Worm (Caenorhabditis elegans) whole organism, L3 larva: ENCODE data around the gene F23F1.2.

ENCODE experiments used
- aly-2 ChIP-seq: fragments of 150-350 bp; optimal IDR thresholded peaks from 2 replicates; lab custom pipeline; 2014; ENCODE audit warnings: missing biosample characterization, missing genetic modification characterization
- ama-1 ChIP-seq: fragments of 150-350 bp; optimal IDR thresholded peaks from 2 replicates; lab custom pipeline; 2018
- elt-3 ChIP-seq, 3 experiments: fragments of 150-350 bp in 1 of 3; sonication (generic microtip) in 2 of 3; optimal IDR thresholded peaks; 2 replicates in 2 of 3; 4 replicates in 1 of 3; lab custom pipeline; 2014 to 2017; ENCODE audit warnings: missing biosample characterization in 3 of 3, missing genetic modification characterization in 3 of 3
- fos-1 ChIP-seq: fragments of 150-350 bp; optimal IDR thresholded peaks from 2 replicates; lab custom pipeline; 2014; ENCODE audit warnings: missing biosample characterization, missing genetic modification characterization
- mdl-1 ChIP-seq: fragments of 150-350 bp; optimal IDR thresholded peaks from 2 replicates; lab custom pipeline; 2014; ENCODE audit warnings: missing biosample characterization, missing genetic modification characterization
- unc-39 ChIP-seq: sonication (generic microtip); optimal IDR thresholded peaks from 4 replicates; lab custom pipeline; 2017; ENCODE audit warnings: missing biosample characterization, missing genetic modification characterization

- TF ChIP-seq aly-2 (tag; lab: Kevin White, UChicago), result no peak
- TF ChIP-seq fos-1 (tag; lab: Kevin White, UChicago), result no peak
- TF ChIP-seq elt-3 (tag; optimal IDR thresholded peaks at IDR 0.05; lab: Kevin White, UChicago), result no peak
- TF ChIP-seq mdl-1 (tag; lab: Kevin White, UChicago), result no peak
- TF ChIP-seq unc-39, result no peak
- TF ChIP-seq ama-1, result no peak
Observed at ce11 chrII:28283-28682, 5.7 kb upstream of the F23F1.2 start, which contains the start of gene F23F1.4.
